Worm (Caenorhabditis elegans): ENCODE measurements around the gene str-187.

str-187 gene

DNA sequence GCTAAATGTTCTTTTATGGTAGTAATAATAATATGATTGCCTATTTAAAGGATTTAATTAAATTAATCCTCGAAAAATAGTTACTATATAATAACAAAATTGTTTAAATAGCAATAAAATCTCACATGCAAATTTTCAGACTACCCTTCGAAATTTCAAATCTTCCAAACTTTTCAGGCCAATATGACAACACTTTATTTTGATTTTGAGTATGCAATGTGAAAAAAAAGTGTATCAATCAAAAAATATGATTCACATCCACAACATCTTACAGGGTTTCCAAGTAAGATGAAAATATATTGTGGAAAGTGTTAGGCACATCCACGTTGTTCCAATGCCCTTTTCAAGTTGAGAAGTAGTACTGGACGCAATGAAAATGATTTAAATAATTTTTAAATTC is 46.5 kb downstream of the str-187 start, which contains the start of gene snf-9:
snf-9 (plus strand) TSS at position 301 of the 400 bp plus-strand sequence.
- TF ChIP-seq med-1 (GFP tag; optimal IDR thresholded peaks at IDR 0.05; ENCODE audit: insufficient read depth) (no peak), tab-1 (GFP tag; IDR thresholded peaks at IDR 0.05) (no peak), ztf-23 (GFP tag; IDR thresholded peaks at IDR 0.05) (no peak), klf-2 (GFP tag; conservative IDR thresholded peaks at IDR 0.05) (no peak)

DNA sequence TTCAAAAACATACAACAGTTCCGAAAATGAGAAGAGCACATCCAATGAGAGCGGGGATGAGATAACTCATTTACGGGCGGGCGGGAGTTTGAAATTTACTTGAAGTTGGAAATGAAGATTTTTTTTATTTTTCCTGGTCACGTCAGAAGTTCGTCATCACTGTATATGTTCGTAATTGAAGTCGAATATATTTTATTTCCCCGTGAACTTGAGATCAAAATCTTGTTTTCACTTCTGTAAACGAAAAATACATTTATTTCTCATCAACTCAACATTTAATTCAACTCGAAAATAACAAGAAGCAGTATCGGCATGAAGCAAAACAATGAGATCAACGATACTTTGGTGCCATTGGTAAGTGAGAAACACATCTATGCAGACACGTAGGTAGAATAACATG is 51.0 kb downstream of the str-187 start, which contains the start of gene C49C3.20:
C49C3.20 (minus strand) TSS at position 101 of the 400 bp plus-strand sequence.
- no peak for TF ChIP-seq flt-1 (GFP tag; IDR thresholded peaks at IDR 0.05)
- no peak for TF ChIP-seq T22C8.4 (GFP tag; IDR thresholded peaks at IDR 0.05)
- no peak for TF ChIP-seq ztf-23 (GFP tag; IDR thresholded peaks at IDR 0.05)
- no peak for TF ChIP-seq med-1 (GFP tag; optimal IDR thresholded peaks at IDR 0.05; ENCODE audit: insufficient read depth)
- TF ChIP-seq ztf-29 (GFP tag; IDR thresholded peaks at IDR 0.05), result no peak
- TF ChIP-seq cog-1 (tag; optimal IDR thresholded peaks at IDR 0.05), result no peak
- no peak for TF ChIP-seq tab-1 (GFP tag; IDR thresholded peaks at IDR 0.05)
- TF ChIP-seq ref-1 (GFP tag; conservative IDR thresholded peaks at IDR 0.05), result no peak
- TF ChIP-seq klf-2 (GFP tag; conservative IDR thresholded peaks at IDR 0.05), result no peak

All from whole organism, midembryonic.